Worm (Caenorhabditis elegans): Measurements from ENCODE around the gene srx-5.

The srx-5 gene

ce11 chrV:683858-684257 is 16.0 kb upstream of the srx-5 start, which contains the start of gene F31F4.1:
Gene F31F4.1, plus strand, starts transcription at chrV:684060.
- no peak for TF ChIP-seq him-1 (tag; optimal IDR thresholded peaks at IDR 0.05)
- TF ChIP-seq dao-5 (tag; optimal IDR thresholded peaks at IDR 0.05): no peak
- no peak for TF ChIP-seq W03F9.2 (tag; optimal IDR thresholded peaks at IDR 0.05)

- TF ChIP-seq him-1 (tag; optimal IDR thresholded peaks at IDR 0.05) (no peak), W03F9.2 (tag; optimal IDR thresholded peaks at IDR 0.05) (no peak), dao-5 (tag; optimal IDR thresholded peaks at IDR 0.05) (no peak)
Measured at ce11 chrV:687384-687783, 12.5 kb upstream of the srx-5 start, which contains the start of gene H25P19.1. Gene H25P19.1, plus strand, starts transcription at chrV:687684.

ce11 chrV:689538-689937 is 10.3 kb upstream of the srx-5 start:
- TF ChIP-seq dao-5 (tag; optimal IDR thresholded peaks at IDR 0.05) (no peak), W03F9.2 (tag; optimal IDR thresholded peaks at IDR 0.05) (no peak), him-1 (tag; optimal IDR thresholded peaks at IDR 0.05) (no peak)

- TF ChIP-seq him-1 (tag; optimal IDR thresholded peaks at IDR 0.05) (no peak), W03F9.2 (tag; optimal IDR thresholded peaks at IDR 0.05) (no peak), dao-5 (tag; optimal IDR thresholded peaks at IDR 0.05) (no peak)
Measured at ce11 chrV:692720-693422, 7.0 kb upstream of the srx-5 start, which contains the start of gene srx-4. Gene srx-4, minus strand, starts transcription at chrV:692770.

- TF ChIP-seq him-1 (tag; optimal IDR thresholded peaks at IDR 0.05) (no peak), W03F9.2 (tag; optimal IDR thresholded peaks at IDR 0.05) (no peak), dao-5 (tag; optimal IDR thresholded peaks at IDR 0.05) (no peak)
Measured at ce11 chrV:694625-695024, 5.3 kb upstream of the srx-5 start, which contains the start of gene srj-53. Gene srj-53, minus strand, starts transcription at chrV:694725.

- TF ChIP-seq dao-5 (tag; optimal IDR thresholded peaks at IDR 0.05) (no peak), him-1 (tag; optimal IDR thresholded peaks at IDR 0.05) (no peak), W03F9.2 (tag; optimal IDR thresholded peaks at IDR 0.05) (no peak)
Measured at ce11 chrV:695914-696313, 4.0 kb upstream of the srx-5 start, which contains the start of gene srj-52. Gene srj-52, minus strand, starts transcription at chrV:696014.

ce11 chrV:699051-699450 is 828 bp upstream of the srx-5 start:
- no peak for TF ChIP-seq him-1 (tag; optimal IDR thresholded peaks at IDR 0.05)
- TF ChIP-seq W03F9.2 (tag; optimal IDR thresholded peaks at IDR 0.05): no peak
- no peak for TF ChIP-seq dao-5 (tag; optimal IDR thresholded peaks at IDR 0.05)

- no peak for TF ChIP-seq W03F9.2 (tag; optimal IDR thresholded peaks at IDR 0.05)
- no peak for TF ChIP-seq dao-5 (tag; optimal IDR thresholded peaks at IDR 0.05)
- TF ChIP-seq him-1 (tag; optimal IDR thresholded peaks at IDR 0.05): no peak
Measured at ce11 chrV:702260-702659, 2.4 kb downstream of the srx-5 start, which contains the start of gene srbc-37. Gene srbc-37, plus strand, starts transcription at chrV:702560.

- no peak for TF ChIP-seq dao-5 (tag; optimal IDR thresholded peaks at IDR 0.05)
- no peak for TF ChIP-seq W03F9.2 (tag; optimal IDR thresholded peaks at IDR 0.05)
- TF ChIP-seq him-1 (tag; optimal IDR thresholded peaks at IDR 0.05): no peak
Measured at ce11 chrV:706918-707317, 7.0 kb downstream of the srx-5 start, which contains the start of gene srbc-38. Gene srbc-38, plus strand, starts transcription at chrV:707218.

ce11 chrV:708808-709207 is 8.9 kb downstream of the srx-5 start, which contains the start of gene srbc-39:
Gene srbc-39, plus strand, starts transcription at chrV:709108.
- TF ChIP-seq W03F9.2 (tag; optimal IDR thresholded peaks at IDR 0.05) (no peak), dao-5 (tag; optimal IDR thresholded peaks at IDR 0.05) (no peak), him-1 (tag; optimal IDR thresholded peaks at IDR 0.05) (no peak)

ce11 chrV:712882-713281 is 13.0 kb downstream of the srx-5 start, which contains the start of gene cyp-33C11:
Gene cyp-33C11, minus strand, starts transcription at chrV:712982.
- TF ChIP-seq him-1 (tag; optimal IDR thresholded peaks at IDR 0.05) (no peak), dao-5 (tag; optimal IDR thresholded peaks at IDR 0.05) (no peak), W03F9.2 (tag; optimal IDR thresholded peaks at IDR 0.05) (no peak)

ce11 chrV:719731-720130 is 19.9 kb downstream of the srx-5 start, which contains the start of gene srbc-40:
Gene srbc-40, minus strand, starts transcription at chrV:719831.
- no peak for TF ChIP-seq W03F9.2 (tag; optimal IDR thresholded peaks at IDR 0.05)
- no peak for TF ChIP-seq dao-5 (tag; optimal IDR thresholded peaks at IDR 0.05)
- TF ChIP-seq him-1 (tag; optimal IDR thresholded peaks at IDR 0.05): no peak

- TF ChIP-seq dao-5 (tag; optimal IDR thresholded peaks at IDR 0.05): no peak
- TF ChIP-seq W03F9.2 (tag; optimal IDR thresholded peaks at IDR 0.05): no peak
- no peak for TF ChIP-seq him-1 (tag; optimal IDR thresholded peaks at IDR 0.05)
Measured at ce11 chrV:722889-723288, 23.0 kb downstream of the srx-5 start.

ce11 chrV:723895-724352 is 24.0 kb downstream of the srx-5 start, which contains the start of gene fbxb-72:
Gene fbxb-72, minus strand, starts transcription at chrV:723952.
- no peak for TF ChIP-seq W03F9.2 (tag; optimal IDR thresholded peaks at IDR 0.05)
- TF ChIP-seq him-1 (tag; optimal IDR thresholded peaks at IDR 0.05): no peak
- TF ChIP-seq dao-5 (tag; optimal IDR thresholded peaks at IDR 0.05): no peak
